Fruit fly (Drosophila melanogaster) whole organism, adult: Measurements from ENCODE around the gene LanB1.

ENCODE experiments used
- CG11617 ChIP-seq: fragments of 200-800 bp; sonication (Bioruptor generic); optimal IDR thresholded peaks from 2 replicates; lab custom pipeline; 2017; ENCODE audit warnings: mild to moderate bottlenecking, missing biosample characterization, missing genetic modification reagents, missing genetic modification characterization
- CG12768 ChIP-seq: fragments of 200-800 bp; sonication (Bioruptor generic); optimal IDR thresholded peaks from 2 replicates; lab custom pipeline; 2017; ENCODE audit warnings: missing biosample characterization, missing genetic modification characterization, mild to moderate bottlenecking, moderate library complexity, missing genetic modification reagents
- CG14711 ChIP-seq: fragments of 200-800 bp; sonication (Bioruptor generic); optimal IDR thresholded peaks from 2 replicates; lab custom pipeline; 2018; ENCODE audit warnings: missing biosample characterization, mild to moderate bottlenecking, missing genetic modification characterization, moderate library complexity
- CG1620 ChIP-seq: fragments of 200-800 bp; sonication (Bioruptor generic); optimal IDR thresholded peaks from 2 replicates; lab custom pipeline; 2016; ENCODE audit warnings: missing biosample characterization, missing genetic modification characterization
- CG33017 ChIP-seq: fragments of 200-800 bp; sonication (Bioruptor generic); optimal IDR thresholded peaks from 2 replicates; lab custom pipeline; 2018; ENCODE audit warnings: missing biosample characterization, mild to moderate bottlenecking, missing genetic modification characterization, moderate library complexity
- CG5204 ChIP-seq: fragments of 200-800 bp; sonication (Bioruptor generic); optimal IDR thresholded peaks from 2 replicates; lab custom pipeline; 2016; ENCODE audit warnings: missing biosample characterization, missing genetic modification characterization
- CG7045 ChIP-seq: fragments of 200-800 bp; sonication (Bioruptor generic); optimal IDR thresholded peaks from 2 replicates; lab custom pipeline; 2017; ENCODE audit warnings: missing biosample characterization, mild to moderate bottlenecking, missing genetic modification characterization
- CG7101 ChIP-seq: fragments of 200-800 bp; sonication (Bioruptor generic); optimal IDR thresholded peaks from 2 replicates; lab custom pipeline; 2018; ENCODE audit warnings: missing biosample characterization, mild to moderate bottlenecking, missing genetic modification characterization, moderate library complexity
- Mnt ChIP-seq: fragments of 200-800 bp; sonication (Bioruptor generic); optimal IDR thresholded peaks from 2 replicates; lab custom pipeline; 2016; ENCODE audit warnings: missing biosample characterization, mild to moderate bottlenecking, missing genetic modification characterization
- cic ChIP-seq: fragments of 200-800 bp; sonication (Bioruptor generic); optimal IDR thresholded peaks from 2 replicates; lab custom pipeline; 2017; ENCODE audit warnings: missing biosample characterization, mild to moderate bottlenecking, missing genetic modification characterization, moderate library complexity
- cnc ChIP-seq, 2 experiments: fragments of >200 bp; optimal IDR thresholded peaks; 2 replicates each; lab custom pipeline; 2017
- kay ChIP-seq: fragments of 200-800 bp; sonication (Bioruptor generic); peaks from one replicate; lab custom pipeline; 2016; ENCODE audit warnings: missing biosample characterization, missing genetic modification characterization, borderline replicate concordance
- tj ChIP-seq: fragments of 200-800 bp; sonication (Bioruptor generic); optimal IDR thresholded peaks from 3 replicates; lab custom pipeline; 2017; ENCODE audit warnings: missing biosample characterization, mild to moderate bottlenecking, missing genetic modification characterization, moderate library complexity
- toe ChIP-seq: fragments of 200-800 bp; sonication (Bioruptor generic); optimal IDR thresholded peaks from 2 replicates; lab custom pipeline; 2016; ENCODE audit warnings: missing biosample characterization, missing genetic modification characterization

dm6 chr2L:7782788-7783401 lies 28.3 kb upstream of the LanB1 start, which contains the start of gene Brd7-9:
- TF ChIP-seq CG14711 (tag; lab: Kevin White, UChicago), result no peak
- TF ChIP-seq tj, result peak; percentile 14
- no peak for TF ChIP-seq kay (GFP tag; lab: Kevin White, UChicago)
- peak; percentile 40 for TF ChIP-seq CG7101 (tag; lab: Kevin White, UChicago)
- peak; percentile 24 for TF ChIP-seq CG12768 (GFP tag; lab: Kevin White, UChicago)
- TF ChIP-seq CG33017, result no peak
- TF ChIP-seq CG7045 (GFP tag; lab: Kevin White, UChicago), result peak; percentile 40
- peak; percentile 10 for TF ChIP-seq CG5204 (GFP tag; lab: Kevin White, UChicago)
- no peak for TF ChIP-seq cnc (optimal IDR thresholded peaks at IDR 0.05; lab: Kevin White, UChicago)
- TF ChIP-seq CG11617 (GFP tag; lab: Kevin White, UChicago), result peak; percentile 55
- TF ChIP-seq toe, result no peak
- TF ChIP-seq Mnt (GFP tag; lab: Kevin White, UChicago), result no peak
- no peak for TF ChIP-seq cic (GFP tag; lab: Kevin White, UChicago)
- TF ChIP-seq CG1620, result no peak
